Fruit fly (Drosophila melanogaster) ovary, adult (tissue): Measurements from ENCODE around the gene CG3625.

ENCODE experiments used
- CG17801 ChIP-seq: fragments of 200-800 bp; optimal IDR thresholded peaks from 2 replicates; lab custom pipeline; 2019; ENCODE audit warnings: missing biosample characterization, mild to moderate bottlenecking, missing genetic modification characterization, moderate library complexity; ENCODE audit not compliant: partially characterized antibody

CG3625 gene

DNA sequence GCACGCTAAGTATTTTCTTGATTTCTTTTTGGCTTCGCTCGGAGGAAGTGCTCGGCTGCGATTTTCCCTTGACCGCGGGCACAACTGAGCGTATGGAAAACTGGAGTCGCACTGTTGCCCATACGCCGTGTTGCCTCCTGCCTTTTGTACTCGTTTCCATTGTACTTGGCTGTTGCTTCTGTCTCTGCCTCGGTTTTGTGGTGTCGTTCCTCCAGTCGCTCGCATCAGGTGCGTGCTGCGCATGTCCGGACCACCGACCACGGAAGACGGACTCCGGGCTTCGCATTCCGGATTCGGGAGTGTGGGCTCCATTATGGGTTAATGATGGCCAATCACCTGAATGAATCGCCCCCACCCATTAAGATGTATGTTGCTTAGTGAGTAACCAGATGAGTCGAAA is at the start of gene CG3625:
TSS of gene CG3625 (minus strand) at position 139 of the 400 bp plus-strand sequence.
- no peak for TF ChIP-seq CG17801

DNA sequence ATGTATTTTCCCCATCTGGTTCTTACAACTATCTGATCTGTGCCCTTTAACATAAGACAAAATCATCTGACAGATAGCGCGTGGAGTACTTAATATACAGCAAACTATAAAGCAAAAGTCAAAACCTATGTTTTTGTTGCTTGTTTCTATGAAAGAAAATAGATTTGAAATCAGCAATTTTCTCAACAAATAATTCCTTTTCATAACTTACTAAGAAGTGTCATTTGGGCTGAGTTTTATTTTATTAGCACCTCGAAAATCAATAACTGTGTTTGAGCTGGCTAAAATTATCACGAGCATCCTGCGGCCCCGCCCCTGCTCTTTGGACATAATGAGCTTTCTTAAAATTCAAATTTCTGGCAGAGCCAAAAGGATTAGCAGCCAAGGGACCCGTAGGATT is 40.6 kb upstream of the CG3625 start, which contains the start of gene CG31921:
TSS of gene CG31921 (minus strand) at position 101 of the 400 bp plus-strand sequence.
- no peak for TF ChIP-seq CG17801

DNA sequence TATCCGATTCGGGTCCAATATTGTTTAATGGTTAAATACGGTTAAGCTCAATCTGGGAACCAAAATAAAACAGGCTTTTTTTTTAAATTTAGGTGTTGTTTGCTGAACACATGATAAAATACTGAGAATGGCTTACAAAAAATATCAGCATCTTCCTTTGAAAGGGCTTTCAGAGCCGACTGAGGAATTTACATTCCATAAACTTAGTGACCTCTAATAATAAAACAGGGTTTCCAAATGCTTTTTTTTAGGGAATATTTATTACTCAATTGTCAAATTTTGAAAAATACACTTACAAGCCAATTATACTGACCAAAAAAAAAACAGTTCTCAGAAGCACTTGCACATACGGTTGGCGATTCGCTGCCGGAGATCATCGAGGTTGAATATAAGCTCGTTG is 38.1 kb upstream of the CG3625 start, which contains the start of gene CG43755:
TSS of gene CG43755 (minus strand) at position 101 of the 400 bp plus-strand sequence.
- no peak for TF ChIP-seq CG17801

DNA sequence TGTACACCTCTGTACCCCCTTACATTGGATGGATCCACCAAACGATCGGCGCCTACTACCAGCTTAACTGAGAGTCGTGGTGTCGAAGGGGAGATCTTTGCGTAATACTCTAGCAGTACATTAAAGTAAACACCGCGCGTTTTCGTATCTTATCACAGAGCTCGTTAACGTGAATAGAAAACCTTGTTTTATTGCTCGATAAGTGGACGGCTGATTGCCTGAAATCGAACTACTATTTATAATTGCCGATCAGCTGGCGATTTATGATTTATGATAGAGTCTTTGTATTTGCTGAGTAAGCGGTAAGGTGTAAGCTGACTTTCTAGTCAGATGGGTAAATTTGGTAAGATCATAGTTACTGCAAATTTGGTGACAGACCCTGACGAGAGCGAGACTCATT is 31.3 kb upstream of the CG3625 start:
- no peak for TF ChIP-seq CG17801

DNA sequence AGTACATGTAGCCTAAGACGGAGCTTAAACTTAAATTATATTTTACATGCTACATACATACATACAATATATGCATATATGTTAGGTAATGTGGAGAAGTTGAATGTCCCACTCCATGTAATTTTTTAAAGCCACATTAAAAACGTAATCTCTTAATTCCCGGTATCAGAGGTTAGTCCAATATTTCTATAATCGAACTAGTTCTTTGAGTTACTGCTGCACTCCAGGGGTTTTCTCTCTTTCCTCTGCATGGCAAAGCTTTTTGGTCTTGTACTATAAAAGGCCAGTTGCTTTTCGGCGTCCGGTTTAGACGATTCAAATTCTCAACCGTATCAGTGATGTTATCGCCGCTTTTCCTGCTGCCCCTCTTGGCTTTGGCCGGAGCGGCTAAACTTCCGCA is 30.2 kb upstream of the CG3625 start, which contains the start of gene CG33127:
TSS of gene CG33127 (plus strand) at position 309 of the 400 bp plus-strand sequence.
- TF ChIP-seq CG17801, result no peak

DNA sequence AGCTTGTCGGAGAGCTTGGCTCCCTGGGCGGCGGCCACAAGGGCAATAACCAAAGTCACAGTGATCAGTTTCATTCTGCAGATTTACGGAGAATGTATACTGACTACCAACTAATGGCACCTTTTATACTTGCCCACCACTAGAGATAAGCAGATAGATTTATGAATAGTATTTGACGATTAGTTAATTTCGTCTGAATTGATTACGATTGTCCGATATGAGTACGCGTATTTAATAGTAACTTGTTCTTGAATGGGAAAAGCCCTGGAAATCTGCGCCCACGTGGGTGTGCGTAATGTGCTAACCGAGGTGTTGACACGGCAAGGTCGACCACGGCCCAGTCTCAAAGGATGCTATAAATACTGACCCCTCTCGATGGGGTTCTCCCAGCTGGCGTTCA is 29.6 kb upstream of the CG3625 start, which contains the start of gene CG11911:
TSS of gene CG11911 (minus strand) at position 101 of the 400 bp plus-strand sequence.
- TF ChIP-seq CG17801, result no peak

DNA sequence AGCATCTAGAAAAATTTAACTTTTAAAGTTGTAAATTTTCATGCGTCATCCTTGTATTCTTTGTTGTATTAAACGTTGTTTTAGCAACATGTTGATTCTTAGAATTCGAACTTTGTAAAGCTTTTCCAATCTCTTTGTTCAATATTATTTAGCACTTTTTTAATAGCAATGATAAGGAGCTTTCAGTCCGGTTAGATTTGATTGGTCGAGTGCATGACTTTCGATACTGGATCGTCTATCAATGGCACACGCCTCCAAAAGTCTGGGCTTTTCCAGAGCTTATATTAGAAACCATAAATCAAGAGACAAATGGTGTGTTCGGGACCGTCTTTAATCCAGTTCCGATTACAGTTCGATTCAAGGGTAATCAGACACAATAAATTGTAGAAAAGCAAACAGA is 28.1 kb upstream of the CG3625 start:
- no peak for TF ChIP-seq CG17801

DNA sequence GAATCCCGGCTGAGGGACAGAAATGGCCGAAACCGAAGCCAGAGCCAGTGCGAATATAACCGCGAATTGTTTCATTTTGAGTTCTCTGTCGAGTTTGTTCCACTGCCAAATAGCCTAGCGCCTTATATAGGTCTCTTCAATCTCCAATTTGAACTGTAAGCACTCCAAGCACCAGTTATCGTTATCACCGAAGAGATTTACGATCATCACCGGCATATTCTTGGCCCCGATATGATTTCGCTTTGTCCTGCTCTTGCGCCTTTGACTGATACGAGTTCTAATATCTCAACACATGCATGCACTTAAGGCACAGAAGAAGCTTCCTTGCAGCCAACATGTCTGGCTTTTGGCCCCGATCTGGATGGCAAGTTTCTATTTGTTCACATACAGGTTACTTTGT is 27.6 kb upstream of the CG3625 start, which contains the start of gene CG11912:
TSS of gene CG11912 (minus strand) at position 101 of the 400 bp plus-strand sequence.
- no peak for TF ChIP-seq CG17801

DNA sequence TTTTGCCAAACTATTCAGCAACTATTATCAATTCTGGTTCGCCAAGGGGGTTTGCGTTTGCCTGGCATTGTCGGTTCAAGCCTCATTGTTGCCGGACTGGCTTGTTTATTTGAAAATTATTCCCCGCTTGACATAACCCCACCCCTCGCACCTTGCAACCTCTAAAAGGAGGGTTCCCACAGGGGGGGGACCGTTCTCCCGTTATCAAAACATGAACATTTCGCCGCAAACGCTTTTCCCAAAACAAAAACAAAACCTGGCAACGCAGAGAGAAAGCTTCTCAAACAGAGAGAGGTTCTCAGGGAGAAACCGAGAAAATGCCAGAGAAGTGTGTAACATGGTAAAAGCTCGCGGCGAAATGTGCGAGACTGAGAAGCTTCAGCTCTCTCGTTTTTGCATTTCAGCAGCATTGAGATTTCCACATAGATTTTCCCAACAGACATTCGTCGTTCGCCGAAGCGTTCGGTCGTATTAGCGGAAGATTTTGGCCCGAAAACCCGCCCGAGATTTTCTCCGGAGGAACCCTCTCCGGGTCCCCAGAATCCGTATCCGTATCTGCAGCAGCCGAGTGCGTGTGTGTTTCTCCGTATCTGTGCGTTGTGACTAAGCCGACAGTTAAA is 18.3 kb upstream of the CG3625 start:
- no peak for TF ChIP-seq CG17801

DNA sequence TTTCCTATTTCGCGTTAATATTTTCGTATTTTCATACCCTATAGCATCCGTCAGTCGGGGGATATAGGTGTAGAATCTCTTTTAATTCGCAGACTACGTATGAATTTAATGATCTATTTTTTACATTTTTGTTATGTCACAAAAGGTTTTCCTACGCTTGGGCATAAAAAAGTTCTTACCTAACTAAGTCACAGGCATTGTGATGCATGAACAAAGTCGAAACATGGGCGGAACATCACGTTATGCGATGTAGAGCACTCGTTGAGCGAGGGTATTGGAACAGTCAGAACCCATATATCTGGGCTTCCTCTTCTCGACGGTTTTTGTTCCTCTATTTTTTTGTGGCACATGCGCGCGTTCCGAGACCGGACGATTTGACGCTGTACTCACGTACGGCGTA is 17.6 kb upstream of the CG3625 start:
- peak; percentile 4 for TF ChIP-seq CG17801

DNA sequence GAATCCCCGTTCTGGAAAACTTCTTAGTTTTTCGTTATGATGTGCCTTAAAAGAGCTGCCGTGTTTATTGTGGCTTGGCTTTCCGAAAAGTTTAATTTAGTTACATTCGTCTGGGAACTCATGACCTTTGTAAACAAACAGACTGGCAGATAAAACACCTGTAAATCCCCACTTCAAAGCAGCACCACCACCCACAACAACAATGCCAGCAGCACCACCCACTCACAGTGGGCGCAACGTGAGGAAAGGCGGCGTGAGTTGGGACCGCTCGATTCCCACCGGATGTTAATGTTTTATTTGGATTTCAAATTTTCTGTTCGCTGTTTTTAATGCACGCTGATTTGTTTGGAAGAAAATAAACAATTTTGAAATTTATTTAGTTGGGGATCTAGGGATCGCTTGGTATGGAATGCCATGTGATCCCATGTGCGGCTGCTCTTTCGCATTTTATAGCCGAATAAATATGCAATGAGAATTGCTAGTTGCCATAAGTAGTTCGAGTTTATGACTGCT is 16.7 kb upstream of the CG3625 start:
- no peak for TF ChIP-seq CG17801

DNA sequence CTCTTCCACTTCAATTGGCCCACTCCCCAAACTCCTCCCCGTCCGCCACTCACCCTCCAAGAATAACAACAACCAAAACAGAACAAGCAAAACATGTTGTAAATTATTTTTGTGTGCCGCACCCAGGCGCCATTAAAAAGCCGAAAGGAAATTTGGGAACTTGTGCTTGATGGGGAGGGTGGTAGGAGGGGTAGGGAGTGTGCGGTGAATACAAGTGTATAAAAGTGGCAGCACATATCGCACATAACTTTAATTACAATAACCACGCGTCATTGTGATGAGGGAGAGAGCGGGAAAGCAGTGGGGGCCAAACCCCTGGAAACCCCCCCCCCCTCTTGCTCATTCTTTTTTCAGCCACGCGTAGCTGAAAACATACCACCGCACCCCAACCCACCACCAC is 15.5 kb upstream of the CG3625 start:
- no peak for TF ChIP-seq CG17801

DNA sequence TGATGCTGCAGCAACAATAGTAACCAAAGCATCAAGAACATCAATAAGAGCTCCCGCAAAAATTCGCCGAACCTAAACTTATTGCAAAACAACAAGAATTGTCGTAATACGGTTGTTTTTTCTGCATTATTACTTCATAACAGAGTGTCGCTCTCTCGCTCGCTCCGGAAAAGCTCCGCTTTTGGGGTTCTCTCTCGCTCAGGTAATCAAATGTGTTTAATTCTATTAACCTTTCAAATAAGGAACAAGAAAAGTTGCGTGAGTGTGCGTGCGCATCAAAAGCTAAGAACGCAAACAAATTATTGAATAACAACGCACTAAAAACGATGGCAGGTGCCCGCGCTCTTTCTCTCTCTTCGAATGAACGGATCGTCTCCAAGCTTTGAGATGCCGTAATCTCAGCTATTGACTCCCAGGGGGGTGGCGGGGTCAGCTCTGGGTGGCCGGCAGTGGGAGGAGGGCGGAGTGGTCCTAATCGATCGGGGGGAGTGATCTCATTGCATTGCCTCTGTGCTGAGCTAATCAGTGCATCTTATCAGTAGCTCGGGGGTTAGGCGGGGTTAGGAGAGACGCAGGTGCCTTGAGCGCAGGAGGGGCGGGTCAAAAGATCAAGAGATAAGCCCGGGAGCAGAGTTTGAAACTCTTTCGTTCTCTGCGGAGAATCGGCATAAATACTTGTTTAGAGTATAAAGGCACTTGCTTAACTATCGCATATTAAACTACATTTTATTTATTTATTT is 14.8 kb upstream of the CG3625 start:
- no peak for TF ChIP-seq CG17801

DNA sequence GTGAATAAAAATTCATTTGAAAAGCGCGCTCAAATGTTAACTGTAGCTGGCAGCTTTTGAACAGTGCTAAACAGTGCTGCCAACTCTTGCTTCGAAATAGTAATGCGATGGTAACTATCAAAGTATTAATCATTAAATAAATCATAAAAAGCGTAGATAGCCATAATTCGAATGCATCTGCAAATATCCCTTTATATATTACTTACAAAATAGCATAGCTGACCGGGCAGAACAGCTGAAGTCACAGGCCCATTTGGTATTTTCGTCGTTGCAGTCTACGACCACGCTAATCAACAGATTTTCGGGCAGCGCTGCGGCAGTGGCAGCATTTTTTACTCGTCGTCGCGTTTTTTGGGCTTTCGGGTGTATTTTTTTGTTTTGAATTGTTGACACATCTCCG is 14.1 kb upstream of the CG3625 start, which contains the start of gene Plc21C:
TSS of gene Plc21C (plus strand) at position 290 of the 400 bp plus-strand sequence.
- TF ChIP-seq CG17801, result peak; percentile 68

DNA sequence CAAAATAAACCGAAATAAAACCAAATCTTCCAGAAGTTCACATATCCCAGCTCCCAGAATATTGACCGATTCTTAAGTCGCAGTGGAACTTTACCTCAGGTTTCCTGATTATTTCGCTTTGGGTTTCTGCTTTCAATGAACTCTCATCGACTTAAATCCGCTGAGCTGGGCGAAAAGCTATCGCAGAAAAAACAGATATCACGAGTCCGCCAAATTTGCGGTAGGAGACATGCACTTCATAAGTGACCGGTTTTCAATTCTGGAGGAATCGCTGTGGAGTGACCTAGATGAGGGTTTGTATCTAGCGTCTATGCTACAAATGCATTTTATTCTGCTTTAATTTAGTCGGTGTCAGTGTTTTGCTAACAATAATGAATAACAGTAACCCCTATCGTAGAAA is 13.6 kb upstream of the CG3625 start:
- TF ChIP-seq CG17801, result no peak

DNA sequence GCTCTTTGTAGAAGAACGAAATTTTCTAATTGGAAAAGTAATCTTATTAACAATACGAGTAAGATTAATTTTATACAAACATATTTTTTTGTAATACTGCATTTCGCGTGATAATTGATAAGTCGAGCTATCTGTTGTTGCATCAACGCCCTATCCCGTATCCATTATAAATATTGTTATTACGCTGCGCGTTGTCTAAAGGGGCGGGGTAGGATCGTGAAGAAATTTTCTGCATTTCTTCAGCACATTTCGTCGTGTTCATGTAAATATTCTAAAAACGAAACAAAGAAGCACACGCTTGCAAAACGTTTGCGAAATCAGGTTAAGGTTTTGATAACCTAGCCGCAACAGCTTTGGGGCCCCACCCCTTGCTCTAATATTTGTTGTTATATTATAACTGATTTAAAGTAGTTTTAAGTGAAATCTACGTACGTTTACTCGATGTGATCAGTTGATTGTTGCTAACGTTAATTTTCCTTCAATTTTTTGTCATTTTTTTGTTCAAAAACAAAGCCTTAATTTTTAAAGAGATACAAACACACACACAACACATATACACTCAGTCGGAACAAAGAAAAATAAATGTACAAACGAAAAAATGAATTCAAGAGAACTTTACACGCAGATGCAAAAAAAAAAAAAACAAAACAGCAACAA is 11.8 kb upstream of the CG3625 start:
- TF ChIP-seq CG17801, result no peak
